Worm (Caenorhabditis elegans): ENCODE results near the gene F35C11.6.

The F35C11.6 gene

ce11 chrII:8253160-8253793 lies 5.7 kb downstream of the F35C11.6 start, which contains the start of gene F35C11.5:
Gene F35C11.5, plus strand, starts transcription at chrII:8253743.
- TF ChIP-seq skn-1 (tag; optimal IDR thresholded peaks at IDR 0.05) (no peak), nhr-77 (tag; optimal IDR thresholded peaks at IDR 0.05) (no peak), lin-11 (tag; optimal IDR thresholded peaks at IDR 0.05) (no peak), fos-1 (tag; optimal IDR thresholded peaks at IDR 0.05) (no peak), lin-13 (GFP tag; optimal IDR thresholded peaks at IDR 0.05) (no peak), aly-2 (tag; optimal IDR thresholded peaks at IDR 0.05) (no peak), elt-1 (tag; optimal IDR thresholded peaks at IDR 0.05) (no peak), zag-1 (tag; optimal IDR thresholded peaks at IDR 0.05) (no peak), unc-62 (GFP tag; optimal IDR thresholded peaks at IDR 0.05) (no peak), F13H6.1 (tag; optimal IDR thresholded peaks at IDR 0.05) (no peak)

- TF ChIP-seq nhr-237 (tag; optimal IDR thresholded peaks at IDR 0.05), result no peak
- no peak for TF ChIP-seq nhr-21 (tag; optimal IDR thresholded peaks at IDR 0.05)
- TF ChIP-seq fos-1 (tag; optimal IDR thresholded peaks at IDR 0.05), result peak; percentile 20
Measured at ce11 chrII:8249710-8250109, 9.2 kb downstream of the F35C11.6 start.

- TF ChIP-seq Y55F3AM.14 (GFP tag; optimal IDR thresholded peaks at IDR 0.05) (no peak), nhr-129 (tag; optimal IDR thresholded peaks at IDR 0.05) (peak; percentile 2), egl-27 (tag; optimal IDR thresholded peaks at IDR 0.05) (no peak), nhr-21 (tag; optimal IDR thresholded peaks at IDR 0.05) (no peak), unc-55 (GFP tag; optimal IDR thresholded peaks at IDR 0.05) (no peak), sma-3 (GFP tag; optimal IDR thresholded peaks at IDR 0.05) (peak; percentile 31), fos-1 (tag; optimal IDR thresholded peaks at IDR 0.05) (peak; percentile 98), gmeb-1 (tag; optimal IDR thresholded peaks at IDR 0.05) (peak; percentile 37)
Measured at ce11 chrII:8248745-8249144, 10.2 kb downstream of the F35C11.6 start, which contains the start of the genes F35C11.2 and F35C11.4. Gene F35C11.2, minus strand, starts transcription at chrII:8248834. Gene F35C11.4, plus strand, starts transcription at chrII:8249004.

- TF ChIP-seq skn-1 (tag; optimal IDR thresholded peaks at IDR 0.05) (no peak), mbf-1 (tag; optimal IDR thresholded peaks at IDR 0.05) (no peak), nhr-10 (tag; optimal IDR thresholded peaks at IDR 0.05) (no peak), sma-3 (GFP tag; optimal IDR thresholded peaks at IDR 0.05) (no peak), ztf-4 (tag; optimal IDR thresholded peaks at IDR 0.05) (no peak), unc-39 (tag; optimal IDR thresholded peaks at IDR 0.05) (no peak), ceh-82 (tag; optimal IDR thresholded peaks at IDR 0.05) (no peak), elt-3 (tag; optimal IDR thresholded peaks at IDR 0.05) (no peak), lin-11 (tag; optimal IDR thresholded peaks at IDR 0.05) (no peak), peb-1 (tag; optimal IDR thresholded peaks at IDR 0.05) (no peak), lin-13 (GFP tag; optimal IDR thresholded peaks at IDR 0.05) (no peak), nhr-25 (tag; optimal IDR thresholded peaks at IDR 0.05) (no peak), unc-62 (GFP tag; optimal IDR thresholded peaks at IDR 0.05) (no peak), mab-5 (tag; optimal IDR thresholded peaks at IDR 0.05) (no peak), Y55F3AM.14 (GFP tag; optimal IDR thresholded peaks at IDR 0.05) (no peak)
Measured at ce11 chrII:8246476-8246875, 12.5 kb downstream of the F35C11.6 start, which contains the start of gene F35C11.3. Gene F35C11.3, plus strand, starts transcription at chrII:8246776.

- TF ChIP-seq nhr-21 (tag; optimal IDR thresholded peaks at IDR 0.05), result no peak
- no peak for TF ChIP-seq nhr-6 (tag; optimal IDR thresholded peaks at IDR 0.05)
- TF ChIP-seq Y55F3AM.14 (GFP tag; optimal IDR thresholded peaks at IDR 0.05), result no peak
- TF ChIP-seq mdl-1 (tag; optimal IDR thresholded peaks at IDR 0.05), result no peak
- no peak for TF ChIP-seq lin-39 (tag; optimal IDR thresholded peaks at IDR 0.05)
- TF ChIP-seq elt-3 (tag; optimal IDR thresholded peaks at IDR 0.05), result no peak
- no peak for TF ChIP-seq R02D3.7 (tag; optimal IDR thresholded peaks at IDR 0.05)
- no peak for TF ChIP-seq lsy-2 (tag; optimal IDR thresholded peaks at IDR 0.05)
- no peak for TF ChIP-seq sma-3 (GFP tag; optimal IDR thresholded peaks at IDR 0.05)
- TF ChIP-seq lin-11 (tag; optimal IDR thresholded peaks at IDR 0.05), result no peak
- TF ChIP-seq fos-1 (tag; optimal IDR thresholded peaks at IDR 0.05), result no peak
- TF ChIP-seq nhr-237 (tag; optimal IDR thresholded peaks at IDR 0.05), result no peak
- TF ChIP-seq unc-62 (GFP tag; optimal IDR thresholded peaks at IDR 0.05), result no peak
- no peak for TF ChIP-seq ceh-16 (tag; optimal IDR thresholded peaks at IDR 0.05)
Measured at ce11 chrII:8238155-8238554, 20.8 kb downstream of the F35C11.6 start, which contains the start of gene nlp-5. Gene nlp-5, plus strand, starts transcription at chrII:8238455.
